Worm (Caenorhabditis elegans): ENCODE data around the gene W05B10.6.

Gene W05B10.6

ce11 chrV:12667397-12667796 lies 9.4 kb upstream of the W05B10.6 start:
- TF ChIP-seq egl-5 (tag; optimal IDR thresholded peaks at IDR 0.05) (no peak), ZK546.5 (tag; optimal IDR thresholded peaks at IDR 0.05) (no peak), elt-2 (tag; optimal IDR thresholded peaks at IDR 0.05) (no peak), lin-39 (tag; optimal IDR thresholded peaks at IDR 0.05) (no peak), nhr-23 (tag; optimal IDR thresholded peaks at IDR 0.05) (no peak), ztf-4 (tag; optimal IDR thresholded peaks at IDR 0.05) (no peak), nhr-67 (tag; optimal IDR thresholded peaks at IDR 0.05) (no peak), ceh-9 (tag; optimal IDR thresholded peaks at IDR 0.05) (no peak), nhr-11 (tag; optimal IDR thresholded peaks at IDR 0.05) (no peak), mdl-1 (tag; optimal IDR thresholded peaks at IDR 0.05) (no peak), pha-4 (tag; optimal IDR thresholded peaks at IDR 0.05) (no peak), ceh-16 (tag; optimal IDR thresholded peaks at IDR 0.05) (no peak), R02D3.7 (tag; optimal IDR thresholded peaks at IDR 0.05) (no peak), nhr-77 (tag; optimal IDR thresholded peaks at IDR 0.05) (no peak), ceh-28 (tag; optimal IDR thresholded peaks at IDR 0.05) (no peak), egl-27 (tag; optimal IDR thresholded peaks at IDR 0.05) (no peak), eor-1 (tag; optimal IDR thresholded peaks at IDR 0.05) (no peak), nhr-28 (tag; optimal IDR thresholded peaks at IDR 0.05) (no peak)

- TF ChIP-seq eor-1 (tag; optimal IDR thresholded peaks at IDR 0.05) (no peak), nhr-28 (tag; optimal IDR thresholded peaks at IDR 0.05) (no peak), mdl-1 (tag; optimal IDR thresholded peaks at IDR 0.05) (no peak), ama-1 (optimal IDR thresholded peaks at IDR 0.05) (no peak), pqm-1 (tag; optimal IDR thresholded peaks at IDR 0.05) (no peak), fkh-10 (GFP tag; optimal IDR thresholded peaks at IDR 0.05) (no peak)
Observed at ce11 chrV:12663386-12663785, 5.3 kb upstream of the W05B10.6 start.

ce11 chrV:12661619-12662018 lies 3.6 kb upstream of the W05B10.6 start, which contains the start of gene W05B10.3:
TSS of gene W05B10.3 (minus strand) at chrV:12661719.
- TF ChIP-seq ztf-11 (tag; optimal IDR thresholded peaks at IDR 0.05): no peak
- no peak for TF ChIP-seq egl-27 (tag; optimal IDR thresholded peaks at IDR 0.05)
- no peak for TF ChIP-seq lin-15B (tag; optimal IDR thresholded peaks at IDR 0.05)
- TF ChIP-seq nhr-25 (tag; optimal IDR thresholded peaks at IDR 0.05): no peak
- TF ChIP-seq ama-1 (optimal IDR thresholded peaks at IDR 0.05): no peak
- TF ChIP-seq mml-1 (tag; optimal IDR thresholded peaks at IDR 0.05): no peak
- no peak for TF ChIP-seq ztf-4 (tag; optimal IDR thresholded peaks at IDR 0.05)
- no peak for TF ChIP-seq aly-2 (tag; optimal IDR thresholded peaks at IDR 0.05)
- TF ChIP-seq sea-2 (GFP tag; optimal IDR thresholded peaks at IDR 0.05): no peak
- no peak for TF ChIP-seq jun-1 (tag; optimal IDR thresholded peaks at IDR 0.05)

ce11 chrV:12660280-12660818 lies 2.3 kb upstream of the W05B10.6 start, which contains the start of gene his-74:
TSS of gene his-74 (minus strand) at chrV:12660330.
- TF ChIP-seq ceh-16 (tag; optimal IDR thresholded peaks at IDR 0.05): no peak
- TF ChIP-seq nhr-237 (tag; optimal IDR thresholded peaks at IDR 0.05): no peak
- no peak for TF ChIP-seq nhr-43 (tag; optimal IDR thresholded peaks at IDR 0.05; ENCODE audit: poor library complexity, severe bottlenecking)
- TF ChIP-seq ama-1 (optimal IDR thresholded peaks at IDR 0.05): no peak
- TF ChIP-seq sea-2 (GFP tag; optimal IDR thresholded peaks at IDR 0.05): no peak
- no peak for TF ChIP-seq ceh-28 (tag; optimal IDR thresholded peaks at IDR 0.05)
- TF ChIP-seq nhr-28 (tag; optimal IDR thresholded peaks at IDR 0.05): no peak
- TF ChIP-seq pha-4 (tag; optimal IDR thresholded peaks at IDR 0.05): no peak
- no peak for TF ChIP-seq mml-1 (tag; optimal IDR thresholded peaks at IDR 0.05)
- no peak for TF ChIP-seq fkh-2 (tag; optimal IDR thresholded peaks at IDR 0.05)
- TF ChIP-seq ztf-4 (tag; optimal IDR thresholded peaks at IDR 0.05): no peak
- no peak for TF ChIP-seq unc-39 (tag; optimal IDR thresholded peaks at IDR 0.05)
- TF ChIP-seq hmg-11 (tag; optimal IDR thresholded peaks at IDR 0.05): no peak
- no peak for TF ChIP-seq nhr-76 (tag; optimal IDR thresholded peaks at IDR 0.05)
- no peak for TF ChIP-seq aly-2 (tag; optimal IDR thresholded peaks at IDR 0.05)
- TF ChIP-seq eor-1 (tag; optimal IDR thresholded peaks at IDR 0.05): no peak

ce11 chrV:12659426-12659825 lies 1.4 kb upstream of the W05B10.6 start, which contains the start of gene ccch-3:
TSS of gene ccch-3 (minus strand) at chrV:12659687.
- TF ChIP-seq lsy-12 (tag; optimal IDR thresholded peaks at IDR 0.05) (peak; percentile 4), egl-27 (tag; optimal IDR thresholded peaks at IDR 0.05) (no peak), nhr-77 (tag; optimal IDR thresholded peaks at IDR 0.05) (no peak), lin-39 (tag; optimal IDR thresholded peaks at IDR 0.05) (no peak), unc-39 (tag; optimal IDR thresholded peaks at IDR 0.05) (no peak), daf-12 (tag; optimal IDR thresholded peaks at IDR 0.05) (no peak), fkh-2 (tag; optimal IDR thresholded peaks at IDR 0.05) (no peak), nhr-12 (tag; optimal IDR thresholded peaks at IDR 0.05) (no peak), lin-15B (tag; optimal IDR thresholded peaks at IDR 0.05) (peak; percentile 49), ceh-28 (tag; optimal IDR thresholded peaks at IDR 0.05) (no peak), nhr-25 (tag; optimal IDR thresholded peaks at IDR 0.05) (peak; percentile 55), mdl-1 (tag; optimal IDR thresholded peaks at IDR 0.05) (no peak), nhr-23 (tag; optimal IDR thresholded peaks at IDR 0.05) (peak; percentile 84), ZK546.5 (tag; optimal IDR thresholded peaks at IDR 0.05) (no peak), hmg-11 (tag; optimal IDR thresholded peaks at IDR 0.05) (peak; percentile 62), sea-2 (GFP tag; optimal IDR thresholded peaks at IDR 0.05) (no peak), snpc-4 (tag; optimal IDR thresholded peaks at IDR 0.05) (peak; percentile 68), tbx-2 (tag; optimal IDR thresholded peaks at IDR 0.05) (peak; percentile 27), elt-2 (tag; optimal IDR thresholded peaks at IDR 0.05) (peak; percentile 23), ama-1 (optimal IDR thresholded peaks at IDR 0.05) (no peak), aly-2 (tag; optimal IDR thresholded peaks at IDR 0.05) (no peak), jun-1 (tag; optimal IDR thresholded peaks at IDR 0.05) (no peak), unc-62 (GFP tag; optimal IDR thresholded peaks at IDR 0.05) (no peak), pqm-1 (tag; optimal IDR thresholded peaks at IDR 0.05) (no peak), nhr-237 (tag; optimal IDR thresholded peaks at IDR 0.05) (no peak), pha-4 (tag; optimal IDR thresholded peaks at IDR 0.05) (peak; percentile 46), fkh-10 (GFP tag; optimal IDR thresholded peaks at IDR 0.05) (no peak), nfya-1 (tag; optimal IDR thresholded peaks at IDR 0.05; ENCODE audit: insufficient read depth) (peak; percentile 55), nhr-76 (tag; optimal IDR thresholded peaks at IDR 0.05) (no peak)
